Fruit fly (Drosophila melanogaster) whole organism, wandering third instar larva: ENCODE data around the gene CG15387.

ENCODE experiments used
- Abd-B ChIP-seq: fragments of >200 bp; optimal IDR thresholded peaks from 2 replicates; lab custom pipeline; 2017; ENCODE audit warnings: missing biosample characterization, missing genetic modification characterization
- CG32264 ChIP-seq: fragments of 200-800 bp; sonication (Bioruptor generic); optimal IDR thresholded peaks from 2 replicates; lab custom pipeline; 2016; ENCODE audit warnings: missing biosample characterization, missing genetic modification characterization
- CG9705 ChIP-seq: fragments of 200-800 bp; sonication (Bioruptor generic); optimal IDR thresholded peaks from 2 replicates; lab custom pipeline; 2018; ENCODE audit warnings: missing biosample characterization, mild to moderate bottlenecking, missing genetic modification characterization
- CrebA ChIP-seq: fragments of 200-800 bp; sonication (Bioruptor generic); optimal IDR thresholded peaks from 2 replicates; lab custom pipeline; 2016; ENCODE audit warnings: missing biosample characterization, mild to moderate bottlenecking, missing genetic modification characterization, borderline replicate concordance
- Dfd ChIP-seq: fragments of >200 bp; optimal IDR thresholded peaks from 2 replicates; lab custom pipeline; 2017; ENCODE audit warnings: missing biosample characterization, missing genetic modification characterization
- Dif ChIP-seq: fragments of 200-275, 200-300 bp; sonication (Bioruptor generic); optimal IDR thresholded peaks from 2 replicates; lab custom pipeline; 2018; ENCODE audit warnings: missing biosample characterization, missing genetic modification characterization; ENCODE audit not compliant: partially characterized antibody
- GATAd ChIP-seq: sonication (Bioruptor generic); optimal IDR thresholded peaks from 2 replicates; lab custom pipeline; 2016; ENCODE audit warnings: missing biosample characterization, missing genetic modification characterization
- HLH106 ChIP-seq: fragments of 200-800 bp; optimal IDR thresholded peaks from 3 replicates; lab custom pipeline; 2019; ENCODE audit warnings: missing biosample characterization, mild to moderate bottlenecking, missing genetic modification characterization, moderate library complexity
- Hnf4 ChIP-seq: fragments of 200-800 bp; sonication (Bioruptor generic); optimal IDR thresholded peaks from 2 replicates; lab custom pipeline; 2016; ENCODE audit warnings: missing biosample characterization, mild to moderate bottlenecking, missing genetic modification characterization
- Hr78 ChIP-seq: fragments of >200 bp; optimal IDR thresholded peaks from 2 replicates; lab custom pipeline; 2017; ENCODE audit warnings: missing biosample characterization, missing genetic modification characterization
- Hr83 ChIP-seq: fragments of 200-300 bp; sonication (Bioruptor generic); optimal IDR thresholded peaks from 2 replicates; lab custom pipeline; 2016; ENCODE audit warnings: missing biosample characterization, mild to moderate bottlenecking, missing genetic modification characterization, moderate library complexity; ENCODE audit not compliant: poor library complexity, severe bottlenecking
- Jra ChIP-seq: sonication (Bioruptor generic); optimal IDR thresholded peaks from 2 replicates; lab custom pipeline; 2016; ENCODE audit warnings: missing biosample characterization, missing genetic modification characterization
- Mio ChIP-seq: sonication (Bioruptor generic); optimal IDR thresholded peaks from 2 replicates; lab custom pipeline; 2016; ENCODE audit warnings: missing biosample characterization, missing genetic modification characterization
- Myc ChIP-seq: fragments of >200 bp; optimal IDR thresholded peaks from 2 replicates; lab custom pipeline; 2017
- N ChIP-seq: fragments of >200 bp; optimal IDR thresholded peaks from 2 replicates; lab custom pipeline; 2018; ENCODE audit warnings: missing biosample characterization, missing external identifiers, missing genetic modification characterization
- OdsH ChIP-seq: fragments of 200-800 bp; sonication (Bioruptor generic); optimal IDR thresholded peaks from 2 replicates; lab custom pipeline; 2016; ENCODE audit warnings: missing biosample characterization, mild to moderate bottlenecking, missing genetic modification characterization
- Rel ChIP-seq, 2 experiments: fragments of 200-800 bp; sonication (Bioruptor generic) in 1 of 2; optimal IDR thresholded peaks; 2 replicates in 1 of 2; 3 replicates in 1 of 2; lab custom pipeline; 2016 to 2019; ENCODE audit warnings: mild to moderate bottlenecking in 2 of 2, missing biosample characterization in 2 of 2, missing genetic modification characterization in 2 of 2, moderate library complexity in 1 of 2
- Sp1 ChIP-seq: fragments of 200-800 bp; sonication (Bioruptor generic); optimal IDR thresholded peaks from 3 replicates; lab custom pipeline; 2019; ENCODE audit warnings: missing biosample characterization, mild to moderate bottlenecking, missing genetic modification characterization, moderate library complexity
- Vsx2 ChIP-seq: fragments of 200-300, 225-300 bp; sonication (Bioruptor generic); optimal IDR thresholded peaks from 2 replicates; lab custom pipeline; 2018; ENCODE audit warnings: missing biosample characterization, missing genetic modification characterization; ENCODE audit not compliant: partially characterized antibody
- br ChIP-seq: fragments of 200-800 bp; sonication (Bioruptor generic); optimal IDR thresholded peaks from 2 replicates; lab custom pipeline; 2016; ENCODE audit warnings: missing biosample characterization, missing genetic modification characterization
- brk ChIP-seq: fragments of 200-800 bp; sonication (Bioruptor generic); optimal IDR thresholded peaks from 2 replicates; lab custom pipeline; 2016; ENCODE audit warnings: missing biosample characterization, mild to moderate bottlenecking, missing genetic modification characterization
- dl ChIP-seq, 2 experiments: fragments of 175-275, 200-275 bp in 1 of 2; fragments of 200-275 bp in 1 of 2; sonication (Bioruptor generic); optimal IDR thresholded peaks; lab custom pipeline; 2018; ENCODE audit warnings: mild to moderate bottlenecking in 2 of 2, missing biosample characterization in 2 of 2, missing genetic modification characterization in 2 of 2, moderate library complexity in 2 of 2; ENCODE audit not compliant: partially characterized antibody in 2 of 2, insufficient read depth in 1 of 2
- dmrt93B ChIP-seq: fragments of 200-800 bp; sonication (Bioruptor generic); optimal IDR thresholded peaks from 2 replicates; lab custom pipeline; 2018; ENCODE audit warnings: missing biosample characterization, mild to moderate bottlenecking, missing genetic modification characterization
- dsf ChIP-seq: sonication (Bioruptor generic); optimal IDR thresholded peaks from 2 replicates; lab custom pipeline; 2016; ENCODE audit warnings: missing biosample characterization, missing genetic modification characterization, borderline replicate concordance
- ey ChIP-seq: fragments of 200-800 bp; sonication (Bioruptor generic); optimal IDR thresholded peaks from 2 replicates; lab custom pipeline; 2016; ENCODE audit warnings: missing biosample characterization, missing genetic modification characterization
- foxo ChIP-seq, 2 experiments: fragments of 200-800 bp; sonication (Bioruptor generic); optimal IDR thresholded peaks; 2 replicates in 1 of 2; 3 replicates in 1 of 2; lab custom pipeline; 2016 to 2017; ENCODE audit warnings: missing biosample characterization in 2 of 2, missing genetic modification characterization in 2 of 2
- fru ChIP-seq: fragments of 200-800 bp; sonication (Bioruptor generic); optimal IDR thresholded peaks from 3 replicates; lab custom pipeline; 2016; ENCODE audit warnings: missing biosample characterization, mild to moderate bottlenecking, missing genetic modification characterization
- h ChIP-seq: fragments of 200-800 bp; sonication (Bioruptor generic); optimal IDR thresholded peaks from 3 replicates; lab custom pipeline; 2016; ENCODE audit warnings: missing biosample characterization, mild to moderate bottlenecking, missing genetic modification characterization
- jim ChIP-seq: fragments of 175-275, 200-325 bp; sonication (Bioruptor generic); optimal IDR thresholded peaks from 2 replicates; lab custom pipeline; 2016; ENCODE audit warnings: missing biosample characterization, mild to moderate bottlenecking, missing genetic modification characterization
- lola ChIP-seq: fragments of >200 bp; optimal IDR thresholded peaks from 2 replicates; lab custom pipeline; 2017; ENCODE audit warnings: missing biosample characterization, missing genetic modification characterization
- pan ChIP-seq: fragments of >200 bp; optimal IDR thresholded peaks from 2 replicates; lab custom pipeline; 2017
- psq ChIP-seq: fragments of 200-800 bp; sonication (Bioruptor generic); optimal IDR thresholded peaks from 3 replicates; lab custom pipeline; 2017; ENCODE audit warnings: missing biosample characterization, mild to moderate bottlenecking, missing genetic modification characterization, moderate library complexity
- rgr ChIP-seq: fragments of 200-800 bp; sonication (Bioruptor generic); optimal IDR thresholded peaks from 3 replicates; lab custom pipeline; 2016; ENCODE audit warnings: missing biosample characterization, mild to moderate bottlenecking, missing genetic modification characterization
- sage ChIP-seq: fragments of 200-800 bp; sonication (Bioruptor generic); optimal IDR thresholded peaks from 2 replicates; lab custom pipeline; 2016; ENCODE audit warnings: missing biosample characterization, mild to moderate bottlenecking, missing genetic modification characterization
- sv ChIP-seq: fragments of 200-800 bp; sonication (Bioruptor generic); optimal IDR thresholded peaks from 3 replicates; lab custom pipeline; 2016; ENCODE audit warnings: missing biosample characterization, missing genetic modification characterization
- tai ChIP-seq: sonication (Bioruptor generic); optimal IDR thresholded peaks from 2 replicates; lab custom pipeline; 2016; ENCODE audit warnings: missing biosample characterization, missing genetic modification characterization
- usp ChIP-seq: fragments of >200 bp; optimal IDR thresholded peaks from 2 replicates; lab custom pipeline; 2017; ENCODE audit warnings: missing biosample characterization, missing genetic modification characterization
- woc ChIP-seq: sonication (Bioruptor generic); optimal IDR thresholded peaks from 2 replicates; lab custom pipeline; 2016; ENCODE audit warnings: missing biosample characterization, mild to moderate bottlenecking, missing genetic modification characterization

CG15387 gene

DNA sequence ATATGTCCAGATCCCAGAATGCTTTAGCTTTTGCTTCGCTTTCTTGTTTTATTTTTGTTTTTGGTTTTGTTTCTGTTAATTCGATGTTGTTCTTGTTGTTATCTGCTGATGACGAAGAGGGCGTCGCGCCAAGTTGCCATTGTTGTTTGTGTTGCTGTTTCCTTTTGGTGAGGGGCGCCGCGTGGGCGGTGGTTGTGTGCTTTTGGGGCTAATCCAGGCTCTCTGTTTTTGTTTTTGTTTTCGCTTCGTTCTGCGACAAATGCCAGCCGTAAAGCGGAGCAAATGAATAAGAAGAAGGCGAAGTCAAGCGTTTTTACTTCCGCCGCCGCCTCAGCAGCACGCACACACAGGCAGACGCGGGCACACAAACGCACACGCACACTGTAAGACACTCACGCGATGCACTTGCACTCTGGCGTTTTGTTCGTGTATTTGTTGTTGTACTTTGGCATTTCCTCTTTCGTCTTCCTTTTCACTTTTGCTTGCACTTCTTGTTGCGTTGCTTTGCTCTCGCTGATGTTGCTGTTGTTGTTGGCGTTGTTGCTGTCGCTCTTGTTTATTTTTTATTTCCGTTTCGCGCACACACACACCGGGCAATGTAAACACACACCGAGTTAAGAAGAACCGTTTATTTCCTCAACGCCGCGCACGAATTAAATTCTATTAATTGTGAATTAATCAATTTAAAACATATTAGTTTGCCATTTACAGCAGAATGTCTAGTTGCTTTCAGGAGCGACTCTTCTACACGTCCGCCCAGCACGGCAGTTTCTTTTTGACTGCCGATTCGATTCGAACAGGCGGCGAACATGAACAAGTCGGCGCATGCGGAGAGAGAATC lies 47.9 kb downstream of the CG15387 start, which contains the start of gene aop (continued):
- TF ChIP-seq Abd-B (GFP tag; lab: Kevin White, UChicago) (no peak), sage (GFP tag; lab: Kevin White, UChicago) (no peak), Vsx2 (GFP tag; lab: Kevin White, UChicago) (peak; percentile 54), Hr78 (GFP tag; lab: Kevin White, UChicago) (no peak)

DNA sequence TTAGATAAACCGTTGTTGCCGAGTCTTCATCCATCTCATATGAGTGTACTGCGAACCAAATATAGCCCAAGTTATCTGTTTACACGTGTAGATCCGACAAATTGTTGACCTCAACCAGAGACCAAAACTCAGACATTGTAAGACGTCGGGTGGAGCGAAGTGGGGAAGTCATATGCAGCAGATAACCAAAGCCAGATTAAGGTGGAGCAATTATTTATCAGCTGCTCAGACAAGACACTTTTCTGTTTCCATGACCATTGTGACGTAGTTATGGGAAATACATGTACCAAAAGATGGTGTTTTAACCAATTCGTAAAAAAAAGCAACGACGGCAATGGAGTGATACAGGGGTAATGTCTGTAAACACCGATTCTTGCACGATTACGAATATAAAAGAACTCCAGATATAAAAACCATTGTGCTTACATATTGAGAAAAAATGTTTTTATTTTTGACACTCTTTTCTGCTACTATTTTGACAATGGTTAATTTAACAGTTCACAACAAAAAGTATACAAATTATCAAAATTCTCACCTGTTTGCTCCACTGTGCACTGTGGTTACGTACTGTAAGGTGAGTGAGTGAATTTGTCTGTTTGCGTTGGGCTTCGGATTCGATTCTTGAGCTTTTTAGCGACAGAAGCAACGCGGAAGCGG lies 48.7 kb downstream of the CG15387 start:
- TF ChIP-seq CrebA (GFP tag; lab: Kevin White, UChicago) (no peak), Rel (GFP tag; optimal IDR thresholded peaks at IDR 0.05; lab: Kevin White, UChicago) (no peak), Rel (tag; optimal IDR thresholded peaks at IDR 0.05; lab: Kevin White, UChicago) (peak; percentile 55), jim (GFP tag; lab: Kevin White, UChicago) (no peak), woc (GFP tag; lab: Kevin White, UChicago) (peak; percentile 59), HLH106 (tag; lab: Kevin White, UChicago) (peak; percentile 46), GATAd (GFP tag; lab: Kevin White, UChicago) (no peak), h (GFP tag; lab: Kevin White, UChicago) (peak; percentile 63), brk (GFP tag; lab: Kevin White, UChicago) (no peak), tai (GFP tag; lab: Kevin White, UChicago) (peak; percentile 29), Dif (GFP tag; lab: Kevin White, UChicago) (no peak), Jra (GFP tag; lab: Kevin White, UChicago) (no peak), dsf (GFP tag; lab: Kevin White, UChicago) (no peak), psq (no peak), lola (GFP tag; lab: Kevin White, UChicago) (no peak), sv (peak; percentile 45), CG9705 (GFP tag; lab: Kevin White, UChicago) (no peak), rgr (peak; percentile 65), Hnf4 (GFP tag; lab: Kevin White, UChicago) (peak; percentile 38), sage (GFP tag; lab: Kevin White, UChicago) (no peak), OdsH (GFP tag; lab: Kevin White, UChicago) (peak; percentile 38), Hr78 (GFP tag; lab: Kevin White, UChicago) (no peak), Sp1 (GFP tag; lab: Kevin White, UChicago) (peak; percentile 31), Mio (GFP tag; lab: Kevin White, UChicago) (no peak), br (peak; percentile 49), dmrt93B (GFP tag; lab: Kevin White, UChicago) (peak; percentile 43), dl (GFP tag; optimal IDR thresholded peaks at IDR 0.05; lab: Kevin White, UChicago; ENCODE audit: insufficient read depth in 1 of 2, partially characterized antibody in 2 of 2) (no peak), Dfd (no peak), pan (lab: Kevin White, UChicago) (no peak), N (GFP tag; lab: Kevin White, UChicago) (no peak), usp (GFP tag; lab: Kevin White, UChicago) (no peak), Myc (lab: Kevin White, UChicago) (no peak), Abd-B (GFP tag; lab: Kevin White, UChicago) (no peak), foxo (GFP tag; optimal IDR thresholded peaks at IDR 0.05; lab: Kevin White, UChicago) (peak in 1 of 2 experiments; percentile 72), Hr83 (GFP tag; lab: Kevin White, UChicago) (peak; percentile 15), fru (peak; percentile 74), ey (peak; percentile 52), Vsx2 (GFP tag; lab: Kevin White, UChicago) (no peak), CG32264 (GFP tag; lab: Kevin White, UChicago) (no peak)
- TF ChIP-seq, all 38 proteins: peak for 16
